Worm (Caenorhabditis elegans) whole organism, L1 larva: Measurements from ENCODE around the gene srh-4.

ENCODE experiments used
- aha-1 ChIP-seq: fragments of 150-350 bp; optimal IDR thresholded peaks from 2 replicates; lab custom pipeline; 2014; ENCODE audit warnings: missing biosample characterization, missing genetic modification characterization
- alr-1 ChIP-seq: fragments of 200-800 bp; sonication (Bioruptor generic); optimal IDR thresholded peaks from 2 replicates; lab custom pipeline; 2018; ENCODE audit warnings: borderline replicate concordance, mild to moderate bottlenecking, missing genetic modification characterization, missing compliant biosample characterization
- jun-1 ChIP-seq: fragments of 150-350 bp; optimal IDR thresholded peaks from 2 replicates; lab custom pipeline; 2014; ENCODE audit warnings: missing biosample characterization, missing genetic modification reagents, missing genetic modification characterization
- lin-14 ChIP-seq: fragments of 200-800 bp; sonication (Bioruptor generic); optimal IDR thresholded peaks from 2 replicates; lab custom pipeline; 2018; ENCODE audit warnings: mild to moderate bottlenecking, missing genetic modification characterization, moderate library complexity, missing compliant biosample characterization
- nhr-237 ChIP-seq: fragments of 150-350 bp; optimal IDR thresholded peaks from 2 replicates; lab custom pipeline; 2014; ENCODE audit warnings: missing biosample characterization, missing genetic modification characterization
- skn-1 ChIP-seq: fragments of 150-350 bp; optimal IDR thresholded peaks from 2 replicates; lab custom pipeline; 2014; ENCODE audit warnings: missing biosample characterization, missing genetic modification characterization
- sptf-1 ChIP-seq: fragments of 150-350 bp; optimal IDR thresholded peaks from 2 replicates; lab custom pipeline; 2014; ENCODE audit warnings: missing biosample characterization, missing genetic modification characterization
- unc-130 ChIP-seq: fragments of 150-350 bp; optimal IDR thresholded peaks from 2 replicates; lab custom pipeline; 2017; ENCODE audit warnings: missing biosample characterization, missing genetic modification characterization, inconsistent platforms
- unc-62 ChIP-seq: fragments of 150-350 bp; optimal IDR thresholded peaks from 2 replicates; lab custom pipeline; 2014; ENCODE audit warnings: missing biosample characterization, missing genetic modification reagents, missing genetic modification characterization

DNA sequence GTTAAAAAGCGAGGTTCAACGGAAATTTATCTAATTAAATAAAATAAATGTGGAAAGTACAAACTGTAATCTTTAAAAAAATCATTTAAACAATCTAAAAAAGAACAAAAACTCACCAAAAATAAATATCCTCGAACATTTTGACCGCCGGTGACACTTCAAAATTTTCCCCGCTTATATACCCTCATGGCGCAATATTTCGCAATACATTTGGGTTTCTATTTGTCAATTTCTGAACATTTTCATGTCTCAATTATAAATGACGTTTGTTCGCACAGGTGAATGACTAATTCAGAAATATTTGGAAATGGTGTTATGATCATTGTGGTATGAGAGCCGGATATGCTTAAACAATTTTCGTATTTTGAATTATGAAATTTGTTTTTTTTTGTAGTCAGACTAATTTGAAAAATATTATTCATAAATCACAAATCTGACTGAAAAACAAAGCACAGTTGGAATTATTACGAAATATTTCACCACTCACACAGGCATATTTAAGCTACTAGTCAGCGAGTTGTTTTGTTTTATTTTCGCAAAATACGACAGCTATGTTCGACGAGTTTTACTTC lies 31.7 kb downstream of the srh-4 start, which contains the start of the genes C49G7.10 and irg-2:
- TF ChIP-seq skn-1 (peak; percentile 20), lin-14 (GFP tag; lab: Kevin White, UChicago) (no peak), sptf-1 (no peak), unc-62 (GFP tag; lab: Kevin White, UChicago) (no peak), unc-130 (no peak), alr-1 (tag; lab: Kevin White, UChicago) (no peak), jun-1 (tag; lab: Kevin White, UChicago) (no peak), nhr-237 (peak; percentile 10), aha-1 (no peak)
